Worm (Caenorhabditis elegans): ENCODE data around the gene T05H10.4.
A peak's percentile ranks its signal among the peaks of the same experiment; 100 is the strongest.

Gene T05H10.4

ce11 chrII:8042289-8042688 lies 10.7 kb upstream of the T05H10.4 start, which contains the start of gene T05H10.1:
T05H10.1 (plus strand) TSS chrII:8042589.
- TF ChIP-seq lin-39 (tag; optimal IDR thresholded peaks at IDR 0.05) (peak; percentile 36), fos-1 (tag; optimal IDR thresholded peaks at IDR 0.05) (no peak)

DNA sequence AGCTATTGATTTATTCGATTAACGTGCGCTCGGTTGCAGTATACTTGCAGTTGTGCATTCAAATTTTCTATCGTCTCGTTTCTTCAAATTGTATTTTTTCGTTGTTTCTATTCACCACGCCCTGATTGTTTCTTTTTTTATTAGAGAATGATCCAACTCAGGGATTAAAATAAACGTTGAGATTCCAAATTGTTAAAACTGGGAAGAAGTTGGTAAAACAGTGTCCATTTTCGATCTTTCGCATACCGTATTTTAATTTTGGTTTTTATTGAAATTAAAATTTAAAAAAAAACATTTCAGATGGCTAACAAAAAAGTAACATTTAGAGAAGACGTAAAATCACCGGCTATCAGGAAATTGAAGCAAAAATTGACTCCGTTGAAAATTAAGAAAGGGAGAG lies 5.7 kb upstream of the T05H10.4 start, which contains the start of gene apn-1:
Gene apn-1, plus strand, starts transcription at position 301 of the 400 bp plus-strand sequence.
- TF ChIP-seq fkh-10 (GFP tag; optimal IDR thresholded peaks at IDR 0.05) (no peak), nhr-67 (tag; optimal IDR thresholded peaks at IDR 0.05) (no peak), zag-1 (tag; optimal IDR thresholded peaks at IDR 0.05) (no peak), mdl-1 (tag; optimal IDR thresholded peaks at IDR 0.05) (no peak), ZK546.5 (tag; optimal IDR thresholded peaks at IDR 0.05) (no peak), nhr-12 (tag; optimal IDR thresholded peaks at IDR 0.05) (no peak), unc-39 (tag; optimal IDR thresholded peaks at IDR 0.05) (no peak)

- TF ChIP-seq elt-3 (tag; optimal IDR thresholded peaks at IDR 0.05) (no peak), nhr-11 (tag; optimal IDR thresholded peaks at IDR 0.05) (no peak), elt-1 (tag; optimal IDR thresholded peaks at IDR 0.05) (no peak), lin-39 (tag; optimal IDR thresholded peaks at IDR 0.05) (no peak), mml-1 (tag; optimal IDR thresholded peaks at IDR 0.05) (no peak), ama-1 (optimal IDR thresholded peaks at IDR 0.05) (no peak), nhr-43 (tag; optimal IDR thresholded peaks at IDR 0.05; ENCODE audit: poor library complexity, severe bottlenecking) (no peak), egl-27 (tag; optimal IDR thresholded peaks at IDR 0.05) (no peak), elt-2 (tag; optimal IDR thresholded peaks at IDR 0.05) (no peak), lsy-12 (tag; optimal IDR thresholded peaks at IDR 0.05) (no peak), ceh-9 (tag; optimal IDR thresholded peaks at IDR 0.05) (no peak), nhr-12 (tag; optimal IDR thresholded peaks at IDR 0.05) (no peak), hmg-11 (tag; optimal IDR thresholded peaks at IDR 0.05) (no peak), pha-4 (tag; optimal IDR thresholded peaks at IDR 0.05) (no peak), egl-5 (tag; optimal IDR thresholded peaks at IDR 0.05) (no peak), ztf-11 (tag; optimal IDR thresholded peaks at IDR 0.05) (no peak), unc-62 (GFP tag; optimal IDR thresholded peaks at IDR 0.05) (no peak), mdl-1 (tag; optimal IDR thresholded peaks at IDR 0.05) (no peak), tbx-2 (tag; optimal IDR thresholded peaks at IDR 0.05) (no peak)
Observed at ce11 chrII:8050477-8050876, 2.5 kb upstream of the T05H10.4 start, which contains the start of gene mtre-1. mtre-1 (minus strand) TSS chrII:8050577.

DNA sequence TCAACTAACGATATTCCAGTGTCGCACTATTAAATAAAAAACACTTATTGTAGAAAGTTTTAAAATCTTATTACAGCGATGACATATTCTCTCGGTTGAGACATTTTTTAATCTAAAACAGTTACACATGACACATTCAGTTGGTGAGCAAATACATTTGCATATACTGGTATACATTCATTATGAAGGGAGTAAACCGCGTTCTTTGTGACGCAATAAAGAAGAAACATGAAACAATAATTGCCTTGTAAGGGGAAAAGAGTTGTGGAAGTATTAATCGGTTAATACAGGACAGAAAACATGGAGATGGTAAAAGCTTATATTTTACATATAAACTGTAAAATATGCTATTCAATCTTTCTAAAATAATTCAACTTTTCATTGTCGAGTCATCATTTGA lies 1.6 kb upstream of the T05H10.4 start:
- no peak for TF ChIP-seq elt-1 (tag; optimal IDR thresholded peaks at IDR 0.05)

DNA sequence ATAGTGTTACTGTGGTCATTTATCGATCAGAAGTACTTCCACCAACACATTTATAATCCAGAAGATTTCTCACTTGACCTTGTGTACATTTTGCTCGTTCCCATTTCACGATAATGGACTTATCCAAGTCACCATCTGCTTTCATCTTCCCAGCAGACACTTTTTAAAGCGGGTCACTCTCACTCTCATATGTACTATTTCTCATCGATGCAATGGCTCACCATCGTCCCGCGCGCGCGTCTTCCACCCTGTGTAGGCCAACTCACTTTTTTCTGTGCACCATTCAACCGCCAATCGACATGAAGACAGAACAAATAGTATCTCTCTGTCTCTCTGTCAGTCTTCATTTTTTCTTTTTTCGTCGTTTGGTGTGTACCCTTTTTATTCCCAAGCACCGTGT lies 778 bp upstream of the T05H10.4 start:
- TF ChIP-seq aly-2 (tag; optimal IDR thresholded peaks at IDR 0.05) = no peak
- no peak for TF ChIP-seq egl-5 (tag; optimal IDR thresholded peaks at IDR 0.05)
- TF ChIP-seq nhr-237 (tag; optimal IDR thresholded peaks at IDR 0.05) = no peak
- TF ChIP-seq ceh-16 (tag; optimal IDR thresholded peaks at IDR 0.05) = no peak
- TF ChIP-seq nhr-76 (tag; optimal IDR thresholded peaks at IDR 0.05) = no peak
- no peak for TF ChIP-seq fkh-10 (GFP tag; optimal IDR thresholded peaks at IDR 0.05)
- no peak for TF ChIP-seq mml-1 (tag; optimal IDR thresholded peaks at IDR 0.05)
- no peak for TF ChIP-seq jun-1 (tag; optimal IDR thresholded peaks at IDR 0.05)
- no peak for TF ChIP-seq ztf-11 (tag; optimal IDR thresholded peaks at IDR 0.05)
- no peak for TF ChIP-seq zag-1 (tag; optimal IDR thresholded peaks at IDR 0.05)

DNA sequence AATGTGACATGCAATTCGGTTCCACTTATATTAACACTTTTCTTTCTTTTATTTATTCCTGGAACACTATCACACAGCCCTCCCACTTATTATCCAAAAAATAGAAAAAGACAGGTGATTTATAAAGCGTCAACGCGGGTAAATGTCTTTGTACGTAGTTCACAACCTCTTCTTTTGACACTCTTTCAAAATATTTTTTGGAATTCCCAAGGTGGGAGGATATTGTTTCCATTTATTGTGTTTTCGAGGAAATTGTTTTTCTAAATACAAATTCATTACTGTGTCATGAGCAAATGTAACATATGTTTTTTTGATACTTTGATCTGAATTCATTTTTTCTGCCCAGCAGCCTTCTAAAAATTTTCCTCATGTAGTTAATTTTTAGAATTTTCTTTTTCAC lies 5.0 kb downstream of the T05H10.4 start:
- no peak for TF ChIP-seq pqm-1 (tag; optimal IDR thresholded peaks at IDR 0.05)
- no peak for TF ChIP-seq tbx-2 (tag; optimal IDR thresholded peaks at IDR 0.05)
- no peak for TF ChIP-seq R02D3.7 (tag; optimal IDR thresholded peaks at IDR 0.05)
- no peak for TF ChIP-seq nhr-11 (tag; optimal IDR thresholded peaks at IDR 0.05)
- TF ChIP-seq lin-15B (tag; optimal IDR thresholded peaks at IDR 0.05) = no peak
- no peak for TF ChIP-seq snpc-4 (tag; optimal IDR thresholded peaks at IDR 0.05)
- TF ChIP-seq ceh-16 (tag; optimal IDR thresholded peaks at IDR 0.05) = no peak
- no peak for TF ChIP-seq ceh-28 (tag; optimal IDR thresholded peaks at IDR 0.05)
- TF ChIP-seq unc-62 (GFP tag; optimal IDR thresholded peaks at IDR 0.05) = no peak
- no peak for TF ChIP-seq eor-1 (tag; optimal IDR thresholded peaks at IDR 0.05)
- TF ChIP-seq fkh-10 (GFP tag; optimal IDR thresholded peaks at IDR 0.05) = no peak
- no peak for TF ChIP-seq unc-39 (tag; optimal IDR thresholded peaks at IDR 0.05)
- no peak for TF ChIP-seq nfya-1 (tag; optimal IDR thresholded peaks at IDR 0.05; ENCODE audit: insufficient read depth)
- TF ChIP-seq elt-2 (tag; optimal IDR thresholded peaks at IDR 0.05) = no peak
- no peak for TF ChIP-seq nhr-28 (tag; optimal IDR thresholded peaks at IDR 0.05)
- no peak for TF ChIP-seq fos-1 (tag; optimal IDR thresholded peaks at IDR 0.05)
- no peak for TF ChIP-seq lin-39 (tag; optimal IDR thresholded peaks at IDR 0.05)
- no peak for TF ChIP-seq elt-3 (tag; optimal IDR thresholded peaks at IDR 0.05)

Measured in whole organism, L3 larva.